Fruit fly (Drosophila melanogaster): ENCODE data around the gene MFS18.

Gene MFS18

DNA sequence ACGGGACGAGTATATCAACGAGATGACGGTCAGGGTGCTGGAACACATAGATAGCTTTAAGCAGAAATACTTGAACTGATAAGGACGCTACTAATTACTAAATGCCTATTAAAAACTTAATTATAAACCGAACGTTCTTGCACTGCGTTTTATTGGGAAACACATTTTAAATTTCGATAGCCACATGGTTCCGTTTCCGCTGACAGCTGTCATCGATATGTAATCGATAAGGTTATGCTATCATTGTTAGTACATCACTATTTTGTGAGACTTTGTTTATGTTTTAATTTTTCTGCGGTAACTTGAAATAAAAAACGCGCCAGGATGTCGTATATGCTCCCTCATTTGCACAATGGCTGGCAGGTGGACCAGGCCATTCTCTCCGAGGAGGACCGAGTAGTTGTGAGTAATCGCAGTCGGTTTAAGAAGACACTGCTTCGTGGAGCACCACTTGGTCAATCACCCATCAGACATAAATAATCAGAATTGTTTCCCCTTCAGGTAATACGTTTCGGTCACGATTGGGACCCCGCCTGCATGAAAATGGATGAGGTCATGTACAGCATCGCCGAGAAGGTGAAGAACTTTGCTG lies 45.3 kb downstream of the MFS18 start, which contains the start of gene Dim1:
Gene Dim1, plus strand, starts transcription at position 239 of the 592 bp plus-strand sequence.
- TF ChIP-seq h (optimal IDR thresholded peaks at IDR 0.05) (no peak), insv (optimal IDR thresholded peaks at IDR 0.05) (no peak), Myc (optimal IDR thresholded peaks at IDR 0.05) (no peak), ttk (optimal IDR thresholded peaks at IDR 0.05) (no peak), Sin3A (optimal IDR thresholded peaks at IDR 0.05) (no peak), psq (optimal IDR thresholded peaks at IDR 0.05) (no peak)

DNA sequence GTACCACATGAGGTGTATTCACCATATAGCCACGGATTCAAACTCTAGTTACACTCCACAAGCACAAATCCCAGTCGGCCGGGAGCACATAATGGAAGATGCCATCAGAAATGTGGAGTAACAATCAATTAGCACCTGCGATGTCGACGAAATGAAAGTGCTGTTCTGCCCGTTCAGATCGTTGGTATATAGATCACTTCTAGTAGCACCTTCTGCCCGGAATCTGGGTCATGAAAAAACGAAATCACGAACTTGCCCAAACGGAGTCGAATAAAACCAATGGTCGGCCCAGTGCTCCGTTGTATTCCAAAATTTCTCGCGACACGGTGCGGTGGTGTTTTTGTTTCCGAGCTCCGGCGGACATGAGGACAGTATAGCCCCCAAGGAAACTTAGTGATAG lies 47.8 kb downstream of the MFS18 start, which contains the start of gene CG33003:
Gene CG33003, plus strand, starts transcription at position 301 of the 400 bp plus-strand sequence.
- TF ChIP-seq ttk (optimal IDR thresholded peaks at IDR 0.05) = no peak
- no peak for TF ChIP-seq Sin3A (optimal IDR thresholded peaks at IDR 0.05)
- TF ChIP-seq insv (optimal IDR thresholded peaks at IDR 0.05) = no peak
- no peak for TF ChIP-seq h (optimal IDR thresholded peaks at IDR 0.05)
- no peak for TF ChIP-seq Myc (optimal IDR thresholded peaks at IDR 0.05)
- TF ChIP-seq psq (optimal IDR thresholded peaks at IDR 0.05) = no peak

Measured in Kc167 (cell line).